Worm (Caenorhabditis elegans) whole organism, L2 larva: Measurements from ENCODE around the gene T02H6.7.

Source experiments
- F13H6.1 ChIP-seq: sonication (generic microtip); optimal IDR thresholded peaks from 2 replicates; lab custom pipeline; 2016; ENCODE audit warnings: missing genetic modification characterization, missing compliant biosample characterization
- R02D3.7 ChIP-seq: fragments of 150-350 bp; optimal IDR thresholded peaks from 2 replicates; lab custom pipeline; 2014; ENCODE audit warnings: missing biosample characterization, missing genetic modification characterization
- Y55F3AM.14 ChIP-seq: fragments of 200-800 bp; sonication (Bioruptor generic); optimal IDR thresholded peaks from 2 replicates; lab custom pipeline; 2018; ENCODE audit warnings: mild to moderate bottlenecking, missing genetic modification characterization, missing compliant biosample characterization
- ZK546.5 ChIP-seq: sonication (generic microtip); optimal IDR thresholded peaks from 2 replicates; lab custom pipeline; 2017; ENCODE audit warnings: missing biosample characterization, missing genetic modification characterization
- alr-1 ChIP-seq: fragments of 150-350 bp; optimal IDR thresholded peaks from 2 replicates; lab custom pipeline; 2014; ENCODE audit warnings: missing biosample characterization, missing genetic modification characterization
- aly-2 ChIP-seq: fragments of 150-350 bp; optimal IDR thresholded peaks from 2 replicates; lab custom pipeline; 2014; ENCODE audit warnings: missing biosample characterization, missing genetic modification characterization
- ama-1 ChIP-seq: fragments of 150-350 bp; optimal IDR thresholded peaks from 2 replicates; lab custom pipeline; 2018; ENCODE audit warnings: inconsistent platforms
- blmp-1 ChIP-seq: sonication (generic microtip); optimal IDR thresholded peaks from 2 replicates; lab custom pipeline; 2017; ENCODE audit warnings: missing genetic modification characterization, mild to moderate bottlenecking, missing compliant biosample characterization, antibody characterized with exemption, moderate library complexity; ENCODE audit not compliant: insufficient read depth
- ceh-16 ChIP-seq: fragments of 150-350 bp; optimal IDR thresholded peaks from 2 replicates; lab custom pipeline; 2014; ENCODE audit warnings: missing biosample characterization, missing genetic modification characterization
- ceh-82 ChIP-seq: fragments of 150-350 bp; optimal IDR thresholded peaks from 2 replicates; lab custom pipeline; 2014; ENCODE audit warnings: missing biosample characterization, missing genetic modification characterization
- dmd-4 ChIP-seq: sonication (generic microtip); optimal IDR thresholded peaks from 2 replicates; lab custom pipeline; 2017; ENCODE audit warnings: missing biosample characterization, missing genetic modification characterization
- egl-27 ChIP-seq: sonication (generic microtip); optimal IDR thresholded peaks from 3 replicates; lab custom pipeline; 2017; ENCODE audit warnings: missing biosample characterization, missing genetic modification reagents, missing genetic modification characterization
- elt-1 ChIP-seq: fragments of 150-350 bp; optimal IDR thresholded peaks from 2 replicates; lab custom pipeline; 2014; ENCODE audit warnings: missing biosample characterization, missing genetic modification characterization
- elt-3 ChIP-seq: sonication (generic microtip); optimal IDR thresholded peaks from 2 replicates; lab custom pipeline; 2017; ENCODE audit warnings: missing biosample characterization, missing genetic modification characterization
- fos-1 ChIP-seq: fragments of 150-350 bp; optimal IDR thresholded peaks from 2 replicates; lab custom pipeline; 2014; ENCODE audit warnings: missing biosample characterization, missing genetic modification characterization
- gmeb-1 ChIP-seq: fragments of 150-350 bp; optimal IDR thresholded peaks from 2 replicates; lab custom pipeline; 2014; ENCODE audit warnings: missing biosample characterization, missing genetic modification characterization
- lin-39 ChIP-seq: fragments of 150-350 bp; optimal IDR thresholded peaks from 2 replicates; lab custom pipeline; 2014; ENCODE audit warnings: missing biosample characterization, missing genetic modification reagents, missing genetic modification characterization
- lsy-2 ChIP-seq, 2 experiments: fragments of 150-350 bp in 1 of 2; sonication (generic microtip) in 1 of 2; optimal IDR thresholded peaks; 2 replicates each; lab custom pipeline; 2014 to 2017; ENCODE audit warnings: missing biosample characterization in 2 of 2, missing genetic modification characterization in 2 of 2
- mab-5 ChIP-seq: fragments of 150-350 bp; optimal IDR thresholded peaks from 2 replicates; lab custom pipeline; 2014; ENCODE audit warnings: missing biosample characterization, missing genetic modification characterization
- mbf-1 ChIP-seq: sonication (generic microtip); optimal IDR thresholded peaks from 2 replicates; lab custom pipeline; 2017; ENCODE audit warnings: missing biosample characterization, missing genetic modification characterization
- nhr-11 ChIP-seq: fragments of 150-350 bp; optimal IDR thresholded peaks from 2 replicates; lab custom pipeline; 2014; ENCODE audit warnings: missing biosample characterization, missing genetic modification characterization
- nhr-12 ChIP-seq: fragments of 150-350 bp; optimal IDR thresholded peaks from 2 replicates; lab custom pipeline; 2014; ENCODE audit warnings: missing biosample characterization, missing genetic modification characterization
- nhr-21 ChIP-seq: fragments of 150-350 bp; optimal IDR thresholded peaks from 2 replicates; lab custom pipeline; 2014; ENCODE audit warnings: missing biosample characterization, missing genetic modification characterization
- nhr-23 ChIP-seq: fragments of 150-350 bp; optimal IDR thresholded peaks from 2 replicates; lab custom pipeline; 2014; ENCODE audit warnings: missing biosample characterization, missing genetic modification reagents, missing genetic modification characterization
- nhr-237 ChIP-seq: fragments of 150-350 bp; optimal IDR thresholded peaks from 2 replicates; lab custom pipeline; 2014; ENCODE audit warnings: missing biosample characterization, missing genetic modification characterization
- nhr-25 ChIP-seq: fragments of 150-350 bp; sonication (generic microtip); optimal IDR thresholded peaks from 3 replicates; lab custom pipeline; 2014; ENCODE audit warnings: missing biosample characterization, missing genetic modification characterization
- nhr-6 ChIP-seq: fragments of 150-350 bp; optimal IDR thresholded peaks from 2 replicates; lab custom pipeline; 2014; ENCODE audit warnings: missing biosample characterization, missing genetic modification characterization
- nhr-77 ChIP-seq: fragments of 150-350 bp; optimal IDR thresholded peaks from 2 replicates; lab custom pipeline; 2014; ENCODE audit warnings: missing biosample characterization, missing genetic modification characterization
- sem-4 ChIP-seq: fragments of 150-350 bp; optimal IDR thresholded peaks from 2 replicates; lab custom pipeline; 2014; ENCODE audit warnings: missing biosample characterization, missing genetic modification reagents, missing genetic modification characterization
- skn-1 ChIP-seq: sonication (generic microtip); optimal IDR thresholded peaks from 2 replicates; lab custom pipeline; 2017; ENCODE audit warnings: missing biosample characterization, missing genetic modification characterization
- sma-3 ChIP-seq: sonication (generic microtip); optimal IDR thresholded peaks from 2 replicates; lab custom pipeline; 2016; ENCODE audit warnings: missing genetic modification reagents, missing genetic modification characterization, missing compliant biosample characterization
- sma-9 ChIP-seq, 2 experiments: fragments of 150-350 bp in 1 of 2; sonication (generic microtip) in 1 of 2; optimal IDR thresholded peaks; 2 replicates each; lab custom pipeline; 2014 to 2016; ENCODE audit warnings: missing genetic modification characterization in 2 of 2, mild to moderate bottlenecking in 1 of 2, missing biosample characterization in 1 of 2, missing compliant biosample characterization in 1 of 2, missing genetic modification reagents in 1 of 2, moderate library complexity in 1 of 2
- snpc-4 ChIP-seq: fragments of 150-350 bp; optimal IDR thresholded peaks from 2 replicates; lab custom pipeline; 2014; ENCODE audit warnings: missing biosample characterization, missing genetic modification characterization
- unc-39 ChIP-seq: fragments of 150-350 bp; optimal IDR thresholded peaks from 2 replicates; lab custom pipeline; 2014; ENCODE audit warnings: missing biosample characterization, missing genetic modification characterization
- unc-55 ChIP-seq: fragments of 150-350 bp; sonication (generic microtip); optimal IDR thresholded peaks from 3 replicates; lab custom pipeline; 2014; ENCODE audit warnings: missing biosample characterization, missing genetic modification reagents, missing genetic modification characterization
- unc-62 ChIP-seq: fragments of 150-350 bp; optimal IDR thresholded peaks from 2 replicates; lab custom pipeline; 2014; ENCODE audit warnings: missing biosample characterization, missing genetic modification reagents, missing genetic modification characterization
- zag-1 ChIP-seq: fragments of 150-350 bp; optimal IDR thresholded peaks from 2 replicates; lab custom pipeline; 2014; ENCODE audit warnings: missing biosample characterization, missing genetic modification characterization
- ztf-1 ChIP-seq: fragments of 200-800 bp; sonication (Bioruptor generic); conservative IDR thresholded peaks from 2 replicates; pipeline ENCODE4 v1.3.6; 2022; ENCODE audit warnings: missing genetic modification characterization, missing compliant biosample characterization
- ztf-11 ChIP-seq: sonication (generic microtip); optimal IDR thresholded peaks from 2 replicates; lab custom pipeline; 2017; ENCODE audit warnings: missing biosample characterization, missing genetic modification characterization
- ztf-4 ChIP-seq: fragments of 150-350 bp; optimal IDR thresholded peaks from 2 replicates; lab custom pipeline; 2014; ENCODE audit warnings: missing biosample characterization, missing genetic modification characterization

The T02H6.7 gene

ce11 chrII:650321-651005, 32.0 kb upstream of the T02H6.7 start, which contains the start of the genes K07E8.7 and frpr-14 (continued):
- TF ChIP-seq nhr-6 (tag; lab: Kevin White, UChicago): no peak
- no peak for TF ChIP-seq ceh-82 (tag; lab: Kevin White, UChicago)
- no peak for TF ChIP-seq blmp-1
- TF ChIP-seq egl-27 (tag; lab: Kevin White, UChicago): no peak
- no peak for TF ChIP-seq unc-62
- TF ChIP-seq fos-1 (tag; lab: Kevin White, UChicago): peak; percentile 7
- no peak for TF ChIP-seq ZK546.5 (tag; lab: Kevin White, UChicago)
- TF ChIP-seq gmeb-1 (tag; lab: Kevin White, UChicago): peak; percentile 31

- TF ChIP-seq sem-4 (no peak), R02D3.7 (tag; lab: Kevin White, UChicago) (no peak), sma-3 (GFP tag; lab: Kevin White, UChicago) (no peak), elt-1 (tag; lab: Kevin White, UChicago) (no peak), skn-1 (no peak), unc-39 (no peak), nhr-25 (tag; lab: Kevin White, UChicago) (no peak), F13H6.1 (tag; lab: Kevin White, UChicago) (no peak), Y55F3AM.14 (GFP tag; lab: Kevin White, UChicago) (no peak), ama-1 (lab: Kevin White, UChicago) (no peak), fos-1 (tag; lab: Kevin White, UChicago) (no peak), blmp-1 (no peak), snpc-4 (tag; lab: Kevin White, UChicago) (no peak)
These were observed 31.1 kb upstream of the T02H6.7 start for ce11 chrII:651324-651723.

ce11 chrII:658369-658768, 24.1 kb upstream of the T02H6.7 start, which contains the start of gene sdz-24:
sdz-24 (plus strand) TSS chrII:658669.
- TF ChIP-seq elt-1 (tag; lab: Kevin White, UChicago) (no peak), sma-9 (GFP tag; optimal IDR thresholded peaks at IDR 0.05; lab: Kevin White, UChicago) (no peak), sma-9 (tag; optimal IDR thresholded peaks at IDR 0.05; lab: Kevin White, UChicago) (no peak), ztf-11 (no peak), elt-3 (no peak), ceh-16 (tag; lab: Kevin White, UChicago) (no peak), zag-1 (tag; lab: Kevin White, UChicago) (no peak), ama-1 (lab: Kevin White, UChicago) (no peak)

- TF ChIP-seq snpc-4 (tag; lab: Kevin White, UChicago): no peak
- no peak for TF ChIP-seq sma-9 (GFP tag; optimal IDR thresholded peaks at IDR 0.05; lab: Kevin White, UChicago)
- TF ChIP-seq sma-9 (tag; optimal IDR thresholded peaks at IDR 0.05; lab: Kevin White, UChicago): no peak
- TF ChIP-seq nhr-237 (tag; lab: Kevin White, UChicago): no peak
- TF ChIP-seq ceh-16 (tag; lab: Kevin White, UChicago): no peak
- TF ChIP-seq elt-1 (tag; lab: Kevin White, UChicago): no peak
- no peak for TF ChIP-seq nhr-77 (tag; lab: Kevin White, UChicago)
- TF ChIP-seq blmp-1: no peak
- no peak for TF ChIP-seq mab-5 (tag; lab: Kevin White, UChicago)
- no peak for TF ChIP-seq nhr-12
- TF ChIP-seq lsy-2 (tag; optimal IDR thresholded peaks at IDR 0.05; lab: Kevin White, UChicago): no peak
- no peak for TF ChIP-seq dmd-4 (tag; lab: Kevin White, UChicago)
- TF ChIP-seq gmeb-1 (tag; lab: Kevin White, UChicago): no peak
- no peak for TF ChIP-seq ztf-1 (GFP tag; lab: Robert Waterston, UW)
- no peak for TF ChIP-seq nhr-11 (tag; lab: Kevin White, UChicago)
- TF ChIP-seq mbf-1: no peak
- TF ChIP-seq ztf-11: no peak
- TF ChIP-seq, all 48 proteins: peak for 0
These were observed 20.7 kb upstream of the T02H6.7 start, which contains the start of gene sri-45 for ce11 chrII:661696-662095. sri-45 (minus strand) TSS chrII:661796.

ce11 chrII:667864-668263, 14.6 kb upstream of the T02H6.7 start:
- no peak for TF ChIP-seq egl-27 (tag; lab: Kevin White, UChicago)
- TF ChIP-seq lsy-2 (tag; optimal IDR thresholded peaks at IDR 0.05; lab: Kevin White, UChicago): no peak
- TF ChIP-seq sma-3 (GFP tag; lab: Kevin White, UChicago): no peak
- no peak for TF ChIP-seq dmd-4 (tag; lab: Kevin White, UChicago)
- TF ChIP-seq ceh-82 (tag; lab: Kevin White, UChicago): no peak
- no peak for TF ChIP-seq ztf-1 (GFP tag; lab: Robert Waterston, UW)
- TF ChIP-seq lin-39 (tag; lab: Kevin White, UChicago): no peak
- no peak for TF ChIP-seq zag-1 (tag; lab: Kevin White, UChicago)
- no peak for TF ChIP-seq unc-55
- no peak for TF ChIP-seq fos-1 (tag; lab: Kevin White, UChicago)
- TF ChIP-seq aly-2: no peak
- no peak for TF ChIP-seq nhr-23 (tag; lab: Kevin White, UChicago)
- TF ChIP-seq F13H6.1 (tag; lab: Kevin White, UChicago): no peak
- TF ChIP-seq ztf-4 (tag; lab: Kevin White, UChicago): no peak
- TF ChIP-seq alr-1 (tag; lab: Kevin White, UChicago): no peak
- TF ChIP-seq nhr-21 (tag; lab: Kevin White, UChicago): no peak
- no peak for TF ChIP-seq elt-1 (tag; lab: Kevin White, UChicago)
- no peak for TF ChIP-seq nhr-11 (tag; lab: Kevin White, UChicago)
- TF ChIP-seq unc-62: no peak
- no peak for TF ChIP-seq mab-5 (tag; lab: Kevin White, UChicago)
